Worm (Caenorhabditis elegans) whole organism, midembryonic: ENCODE results near the gene ndg-4.

Experiments used
- cog-1 ChIP-seq: sonication (generic microtip); optimal IDR thresholded peaks from 2 replicates; lab custom pipeline; 2016; ENCODE audit warnings: missing genetic modification characterization, missing compliant biosample characterization
- flt-1 ChIP-seq: fragments of 200-800 bp; sonication (Bioruptor generic); IDR thresholded peaks from 2 replicates; pipeline ENCODE4 v1.3.6; 2022; ENCODE audit warnings: missing genetic modification characterization, missing compliant biosample characterization
- med-1 ChIP-seq: sonication (generic microtip); optimal IDR thresholded peaks from 2 replicates; lab custom pipeline; 2017; ENCODE audit warnings: missing genetic modification characterization, mild to moderate bottlenecking, missing compliant biosample characterization, antibody characterized with exemption, missing genetic modification reagents; ENCODE audit not compliant: insufficient read depth
- ref-1 ChIP-seq: fragments of 200-800 bp; sonication (Bioruptor generic); conservative IDR thresholded peaks from 2 replicates; pipeline ENCODE4 v1.3.6; 2022; ENCODE audit warnings: missing genetic modification reagents, missing genetic modification characterization, missing compliant biosample characterization
- ztf-29 ChIP-seq: fragments of 200-800 bp; sonication (Bioruptor generic); IDR thresholded peaks from 2 replicates; pipeline ENCODE4 v1.3.6; 2022; ENCODE audit warnings: missing genetic modification reagents, missing genetic modification characterization, missing compliant biosample characterization

DNA sequence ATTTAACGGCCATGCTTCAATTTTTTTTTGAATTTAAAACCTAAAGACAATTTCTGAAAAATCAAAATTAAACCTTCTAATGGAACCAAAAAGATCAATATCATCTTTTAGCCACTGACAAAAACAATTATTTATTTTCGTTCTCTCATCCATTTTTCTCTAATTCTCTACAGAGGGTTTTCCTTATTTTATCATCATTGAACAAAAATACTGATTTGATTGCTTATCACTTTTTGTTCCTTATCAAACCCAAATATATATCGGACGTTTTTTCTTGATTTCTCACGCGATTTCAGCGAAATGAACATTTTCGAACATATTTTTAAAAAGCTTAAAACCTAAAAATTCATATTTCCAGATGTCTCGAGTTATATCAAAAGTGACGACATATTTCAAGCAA, 54.1 kb downstream of the ndg-4 start, which contains the start of gene mpc-1:
- no peak for TF ChIP-seq flt-1 (GFP tag; lab: Robert Waterston, UW)
- no peak for TF ChIP-seq cog-1 (tag; lab: Kevin White, UChicago)
- no peak for TF ChIP-seq ztf-29 (GFP tag; lab: Robert Waterston, UW)
- TF ChIP-seq ref-1 = no peak
- TF ChIP-seq med-1 (GFP tag; lab: Kevin White, UChicago) = no peak
